Fruit fly (Drosophila melanogaster) whole organism, embryonic: ENCODE data around the gene CG11842.

Experiments
- Adf1 ChIP-seq: fragments of 200-800 bp; sonication (Bioruptor generic); IDR thresholded peaks from 2 replicates; pipeline ENCODE4 v1.3.6; 2022; ENCODE audit warnings: missing biosample characterization, missing genetic modification characterization
- CG10321 ChIP-seq: fragments of 200-800 bp; sonication (Bioruptor generic); IDR thresholded peaks from 2 replicates; pipeline ENCODE4 v1.3.6; 2022; ENCODE audit warnings: missing biosample characterization, missing genetic modification characterization
- CG10959 ChIP-seq: fragments of 200-800 bp; sonication (Bioruptor generic); IDR thresholded peaks from 2 replicates; pipeline ENCODE4 v1.3.6; 2022; ENCODE audit warnings: missing biosample characterization, missing genetic modification characterization
- CG11723 ChIP-seq: fragments of 200-800 bp; sonication (Bioruptor generic); optimal IDR thresholded peaks from 2 replicates; lab custom pipeline; 2017; ENCODE audit warnings: missing biosample characterization, mild to moderate bottlenecking, missing genetic modification characterization
- CG13424 ChIP-seq: fragments of 200-800 bp; sonication (Bioruptor generic); optimal IDR thresholded peaks from 2 replicates; lab custom pipeline; 2019; ENCODE audit warnings: missing biosample characterization, mild to moderate bottlenecking, missing genetic modification characterization, moderate library complexity
- CG14441 ChIP-seq: fragments of 200-800 bp; sonication (Bioruptor generic); IDR thresholded peaks from 2 replicates; pipeline ENCODE4 v1.3.6; 2022; ENCODE audit warnings: missing biosample characterization, missing genetic modification characterization
- CG15696 ChIP-seq: fragments of 200-800 bp; sonication (Bioruptor generic); optimal IDR thresholded peaks from 2 replicates; lab custom pipeline; 2019; ENCODE audit warnings: missing biosample characterization, mild to moderate bottlenecking, missing genetic modification characterization, moderate library complexity
- CG16813 ChIP-seq: fragments of 200-800 bp; sonication (Bioruptor generic); IDR thresholded peaks from 3 replicates; pipeline ENCODE4 v1.3.6; 2022; ENCODE audit warnings: missing biosample characterization, missing genetic modification characterization; ENCODE audit not compliant: partially characterized antibody
- CG18476 ChIP-seq: fragments of 200-800 bp; sonication (Bioruptor generic); optimal IDR thresholded peaks from 2 replicates; lab custom pipeline; 2016; ENCODE audit warnings: missing biosample characterization, mild to moderate bottlenecking, missing genetic modification characterization
- CG30431 ChIP-seq: fragments of 200-800 bp; sonication (Bioruptor generic); optimal IDR thresholded peaks from 2 replicates; lab custom pipeline; 2017; ENCODE audit warnings: missing biosample characterization, missing genetic modification characterization
- CG3281 ChIP-seq: fragments of 200-800 bp; sonication (Bioruptor generic); optimal IDR thresholded peaks from 3 replicates; lab custom pipeline; 2017; ENCODE audit warnings: missing biosample characterization, mild to moderate bottlenecking, missing genetic modification characterization
- CG3407 ChIP-seq: fragments of 200-800 bp; sonication (Bioruptor generic); optimal IDR thresholded peaks from 2 replicates; lab custom pipeline; 2018; ENCODE audit warnings: missing biosample characterization, mild to moderate bottlenecking, missing genetic modification characterization
- CG3847 ChIP-seq: fragments of 200-800 bp; sonication (Bioruptor generic); IDR thresholded peaks from 2 replicates; pipeline ENCODE4 v1.3.6; 2022; ENCODE audit warnings: missing biosample characterization, missing genetic modification characterization
- CG4404 ChIP-seq: fragments of 200-800 bp; sonication (Bioruptor generic); IDR thresholded peaks from 2 replicates; pipeline ENCODE4 v1.3.6; 2022; ENCODE audit warnings: missing biosample characterization, missing genetic modification characterization
- CG6683 ChIP-seq: fragments of 200-800 bp; sonication (Bioruptor generic); optimal IDR thresholded peaks from 2 replicates; lab custom pipeline; 2017; ENCODE audit warnings: missing biosample characterization, mild to moderate bottlenecking, missing genetic modification characterization, missing genetic modification reagents
- CG6813 ChIP-seq: fragments of 200-800 bp; sonication (Bioruptor generic); optimal IDR thresholded peaks from 2 replicates; lab custom pipeline; 2017; ENCODE audit warnings: missing biosample characterization, missing genetic modification characterization, mild to moderate bottlenecking, moderate library complexity, missing genetic modification reagents
- CG7839 ChIP-seq: fragments of 200-800 bp; sonication (Bioruptor generic); optimal IDR thresholded peaks from 3 replicates; lab custom pipeline; 2018; ENCODE audit warnings: missing biosample characterization, mild to moderate bottlenecking, missing genetic modification characterization, moderate library complexity
- CkIIα-i1 ChIP-seq: fragments of 200-800 bp; sonication (Bioruptor generic); IDR thresholded peaks from 2 replicates; pipeline ENCODE4 v1.3.6; 2022; ENCODE audit warnings: missing biosample characterization, missing genetic modification characterization
- CoRest ChIP-seq: fragments of 200-800 bp; sonication (Bioruptor generic); optimal IDR thresholded peaks from 3 replicates; lab custom pipeline; 2018; ENCODE audit warnings: missing biosample characterization, mild to moderate bottlenecking, missing genetic modification characterization, moderate library complexity
- D19B ChIP-seq: fragments of 200-800 bp; sonication (Bioruptor generic); optimal IDR thresholded peaks from 2 replicates; lab custom pipeline; 2017; ENCODE audit warnings: missing biosample characterization, mild to moderate bottlenecking, missing genetic modification characterization
- Doc3 ChIP-seq: fragments of 200-800 bp; sonication (Bioruptor generic); IDR thresholded peaks from 3 replicates; pipeline ENCODE4 v1.3.6; 2022; ENCODE audit warnings: missing biosample characterization, missing genetic modification characterization; ENCODE audit not compliant: partially characterized antibody
- E2f2 ChIP-seq: fragments of 200-800 bp; sonication (Bioruptor generic); IDR thresholded peaks from 2 replicates; pipeline ENCODE4 v1.3.6; 2022; ENCODE audit warnings: missing biosample characterization, missing genetic modification characterization
- ERR ChIP-seq: fragments of 200-800 bp; sonication (Bioruptor generic); optimal IDR thresholded peaks from 2 replicates; lab custom pipeline; 2016; ENCODE audit warnings: missing biosample characterization, missing genetic modification characterization
- Fer3 ChIP-seq: fragments of 200-800 bp; sonication (Bioruptor generic); optimal IDR thresholded peaks from 2 replicates; lab custom pipeline; 2018; ENCODE audit warnings: missing biosample characterization, mild to moderate bottlenecking, missing genetic modification characterization, moderate library complexity
- Gug ChIP-seq: fragments of 200-800 bp; sonication (Bioruptor generic); IDR thresholded peaks from 4 replicates; pipeline ENCODE4 v1.3.6; 2022; ENCODE audit warnings: missing biosample characterization, missing genetic modification characterization
- H15 ChIP-seq: fragments of 200-800 bp; sonication (Bioruptor generic); IDR thresholded peaks from 3 replicates; pipeline ENCODE4 v1.3.6; 2022; ENCODE audit warnings: missing biosample characterization, missing genetic modification characterization
- HHEX ChIP-seq: fragments of 200-800 bp; sonication (Bioruptor generic); optimal IDR thresholded peaks from 3 replicates; lab custom pipeline; 2017; ENCODE audit warnings: missing biosample characterization, mild to moderate bottlenecking, missing genetic modification characterization, missing genetic modification reagents
- HmgD ChIP-seq: fragments of 200-800 bp; sonication (Bioruptor generic); optimal IDR thresholded peaks from 3 replicates; lab custom pipeline; 2016; ENCODE audit warnings: missing biosample characterization, missing genetic modification characterization
- Hmx ChIP-seq: fragments of 200-800 bp; sonication (Bioruptor generic); optimal IDR thresholded peaks from 2 replicates; lab custom pipeline; 2016; ENCODE audit warnings: missing biosample characterization, missing genetic modification characterization
- Hsf ChIP-seq: fragments of 200-800 bp; sonication (Bioruptor generic); optimal IDR thresholded peaks from 3 replicates; lab custom pipeline; 2016; ENCODE audit warnings: missing biosample characterization, missing genetic modification characterization
- Meics ChIP-seq: fragments of 200-800 bp; sonication (Bioruptor generic); optimal IDR thresholded peaks from 2 replicates; lab custom pipeline; 2017; ENCODE audit warnings: missing biosample characterization, mild to moderate bottlenecking, missing genetic modification characterization
- NK7.1 ChIP-seq: fragments of 200-800 bp; sonication (Bioruptor generic); optimal IDR thresholded peaks from 3 replicates; lab custom pipeline; 2016; ENCODE audit warnings: missing biosample characterization, missing genetic modification characterization
- NfI ChIP-seq: fragments of 200-800 bp; sonication (Bioruptor generic); optimal IDR thresholded peaks from 3 replicates; lab custom pipeline; 2018; ENCODE audit warnings: missing biosample characterization, mild to moderate bottlenecking, missing genetic modification characterization, moderate library complexity
- Ssrp ChIP-seq: fragments of 200-800 bp; sonication (Bioruptor generic); optimal IDR thresholded peaks from 2 replicates; lab custom pipeline; 2018; ENCODE audit warnings: missing biosample characterization, mild to moderate bottlenecking, missing genetic modification characterization, moderate library complexity
- ase ChIP-seq: fragments of 200-800 bp; sonication (Bioruptor generic); IDR thresholded peaks from 3 replicates; pipeline ENCODE4 v1.3.6; 2022; ENCODE audit warnings: missing biosample characterization, missing genetic modification characterization
- br ChIP-seq: fragments of >200 bp; optimal IDR thresholded peaks from 2 replicates; lab custom pipeline; 2017
- corto ChIP-seq: fragments of 200-800 bp; sonication (Bioruptor generic); optimal IDR thresholded peaks from 2 replicates; lab custom pipeline; 2016; ENCODE audit warnings: missing biosample characterization, mild to moderate bottlenecking, missing genetic modification characterization, moderate library complexity
- crol ChIP-seq: fragments of 200-800 bp; sonication (Bioruptor generic); IDR thresholded peaks from 2 replicates; pipeline ENCODE4 v1.3.6; 2022; ENCODE audit warnings: missing biosample characterization, missing genetic modification characterization
- dysf ChIP-seq: fragments of 200-800 bp; sonication (Bioruptor generic); IDR thresholded peaks from 3 replicates; pipeline ENCODE4 v1.3.6; 2022; ENCODE audit warnings: missing biosample characterization, missing genetic modification characterization
- esg ChIP-seq: fragments of 200-800 bp; sonication (Bioruptor generic); conservative IDR thresholded peaks from 2 replicates; pipeline ENCODE4 v1.3.6; 2022; ENCODE audit warnings: missing biosample characterization, missing genetic modification characterization
- ftz-f1 ChIP-seq: fragments of 200-800 bp; sonication (Bioruptor generic); optimal IDR thresholded peaks from 2 replicates; lab custom pipeline; 2016; ENCODE audit warnings: missing biosample characterization, missing genetic modification characterization
- hth ChIP-seq: fragments of >200 bp; optimal IDR thresholded peaks from 2 replicates; lab custom pipeline; 2017; ENCODE audit warnings: inconsistent platforms
- kah ChIP-seq: fragments of 200-800 bp; sonication (Bioruptor generic); optimal IDR thresholded peaks from 2 replicates; lab custom pipeline; 2018; ENCODE audit warnings: missing biosample characterization, mild to moderate bottlenecking, missing genetic modification characterization
- knrl ChIP-seq: fragments of 200-800 bp; sonication (Bioruptor generic); IDR thresholded peaks from 3 replicates; pipeline ENCODE4 v1.3.6; 2022; ENCODE audit warnings: missing biosample characterization, missing genetic modification characterization; ENCODE audit not compliant: partially characterized antibody
- mirr ChIP-seq: fragments of 200-800 bp; sonication (Bioruptor generic); optimal IDR thresholded peaks from 3 replicates; lab custom pipeline; 2018; ENCODE audit warnings: missing biosample characterization, mild to moderate bottlenecking, missing genetic modification characterization
- pho ChIP-seq: fragments of 200-800 bp; sonication (Bioruptor generic); optimal IDR thresholded peaks from 2 replicates; lab custom pipeline; 2016; ENCODE audit warnings: missing biosample characterization, missing genetic modification characterization
- ro ChIP-seq: fragments of 200-800 bp; sonication (Bioruptor generic); IDR thresholded peaks from 2 replicates; pipeline ENCODE4 v1.3.6; 2022; ENCODE audit warnings: missing biosample characterization, missing genetic modification characterization
- sens ChIP-seq: fragments of 200-800 bp; sonication (Bioruptor generic); peaks from one replicate; lab custom pipeline; 2016; ENCODE audit warnings: missing biosample characterization, missing genetic modification characterization
- ssp ChIP-seq: fragments of 200-800 bp; sonication (Bioruptor generic); IDR thresholded peaks from 2 replicates; pipeline ENCODE4 v1.3.6; 2022; ENCODE audit warnings: missing biosample characterization, missing genetic modification characterization
- vnd ChIP-seq: fragments of 200-800 bp; sonication (Bioruptor generic); IDR thresholded peaks from 3 replicates; pipeline ENCODE4 v1.3.6; 2022; ENCODE audit warnings: missing biosample characterization, missing genetic modification characterization; ENCODE audit not compliant: partially characterized antibody

The CG11842 gene

DNA sequence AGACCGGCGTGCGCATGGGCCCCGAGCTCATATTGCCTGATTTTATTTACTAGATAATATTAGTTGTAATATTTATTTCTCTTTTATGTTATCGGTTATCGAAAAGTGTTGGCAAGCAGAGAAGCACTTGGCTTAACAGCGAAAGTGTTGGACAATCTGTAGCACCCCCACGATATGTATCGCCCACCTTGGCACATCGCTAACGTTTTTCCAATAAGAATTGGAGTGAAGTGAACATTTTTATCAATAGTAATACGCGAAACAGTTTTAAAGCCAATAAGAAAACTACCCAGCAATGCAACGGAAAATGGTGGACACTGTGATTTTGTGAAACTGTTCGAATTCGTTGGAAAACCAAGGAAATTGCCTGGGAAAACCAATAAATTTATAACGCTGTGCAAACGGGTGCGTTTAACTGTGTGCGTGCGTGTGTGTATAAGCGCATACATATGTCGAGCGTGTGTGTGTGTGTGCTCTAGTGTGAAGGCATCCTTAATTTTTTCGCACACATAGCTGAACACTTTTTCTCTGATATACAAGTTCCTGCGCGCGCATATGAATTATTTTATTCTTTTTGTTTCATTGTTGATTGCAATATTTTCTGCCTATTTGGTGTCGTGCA, 13.4 kb upstream of the CG11842 start, which contains the start of the genes Slu7 and Pkc98E (continued):
- TF ChIP-seq CG30431 (peak; percentile 16), CG7839 (tag; lab: Kevin White, UChicago) (peak; percentile 31), NfI (GFP tag; lab: Kevin White, UChicago) (peak; percentile 64), D19B (GFP tag; lab: Kevin White, UChicago) (no peak), Fer3 (peak; percentile 51), CG10321 (0 out of 2 replicates have a peak, but pooled peaks have one; percentile 25), sens (GFP tag; lab: Kevin White, UChicago) (peak; percentile 79), CG11723 (GFP tag; lab: Kevin White, UChicago) (no peak), CG3847 (peak; percentile 92), knrl (GFP tag; lab: Robert Waterston, UW) (peak; percentile 88), kah (GFP tag; lab: Kevin White, UChicago) (no peak), CG18476 (GFP tag; lab: Kevin White, UChicago) (peak; percentile 23), CG3407 (GFP tag; lab: Kevin White, UChicago) (no peak), ssp (GFP tag; lab: Robert Waterston, UW) (peak; percentile 53), br (lab: Kevin White, UChicago) (no peak), CG13424 (no peak), CG6813 (GFP tag; lab: Kevin White, UChicago) (no peak), corto (GFP tag; lab: Kevin White, UChicago) (no peak), mirr (peak; percentile 30), ERR (peak; percentile 42), CG6683 (GFP tag; lab: Kevin White, UChicago) (no peak), CG14441 (GFP tag; lab: Robert Waterston, UW) (no peak), CG3281 (peak; percentile 48), HHEX (GFP tag; lab: Kevin White, UChicago) (peak; percentile 4), CkIIα-i1 (GFP tag; lab: Robert Waterston, UW) (no peak), HmgD (GFP tag; lab: Kevin White, UChicago) (peak; percentile 50), CoRest (tag; lab: Kevin White, UChicago) (no peak), CG15696 (tag; lab: Kevin White, UChicago) (no peak), H15 (GFP tag; lab: Robert Waterston, UW) (peak; percentile 47; the same call in 1 of the 3 replicates), CG16813 (peak; percentile 91), CG10959 (GFP tag; lab: Robert Waterston, UW) (0 out of 2 replicates have a peak, but pooled peaks have one; percentile 24), pho (GFP tag; lab: Kevin White, UChicago) (peak; percentile 68), Hmx (GFP tag; lab: Kevin White, UChicago) (no peak), CG4404 (GFP tag; lab: Robert Waterston, UW) (peak; percentile 31; the same call in 1 of the 2 replicates), Doc3 (peak; percentile 71), dysf (GFP tag; lab: Robert Waterston, UW) (0 out of 3 replicates have a peak, but pooled peaks have one; percentile 27), esg (GFP tag; lab: Robert Waterston, UW) (no peak), ftz-f1 (GFP tag; lab: Kevin White, UChicago) (peak; percentile 78), hth (lab: Kevin White, UChicago) (no peak), Gug (GFP tag; lab: Robert Waterston, UW) (peak; percentile 71; the same call in 3 of the 4 replicates), Ssrp (tag; lab: Kevin White, UChicago) (no peak), E2f2 (GFP tag; lab: Robert Waterston, UW) (0 out of 2 replicates have a peak, but pooled peaks have one; percentile 25), Adf1 (GFP tag; lab: Robert Waterston, UW) (peak; percentile 34; the same call in 1 of the 2 replicates), ase (GFP tag; lab: Robert Waterston, UW) (no peak), ro (no peak), Meics (peak; percentile 21), crol (no peak), Hsf (GFP tag; lab: Kevin White, UChicago) (peak; percentile 70), vnd (GFP tag; lab: Robert Waterston, UW) (peak; percentile 89), NK7.1 (no peak)
